Worm (Caenorhabditis elegans) whole organism, early embryonic: ENCODE measurements around the gene W07G4.2.

ENCODE experiments used
- B0310.2 ChIP-seq: sonication (generic microtip); optimal IDR thresholded peaks from 2 replicates; lab custom pipeline; 2016; ENCODE audit warnings: mild to moderate bottlenecking, missing genetic modification characterization, missing compliant biosample characterization
- F13C5.2 ChIP-seq: sonication (generic microtip); optimal IDR thresholded peaks from 2 replicates; lab custom pipeline; 2017; ENCODE audit warnings: mild to moderate bottlenecking, missing genetic modification characterization, inconsistent platforms, missing compliant biosample characterization
- aly-1 ChIP-seq: sonication (generic microtip); optimal IDR thresholded peaks from 2 replicates; lab custom pipeline; 2016; ENCODE audit warnings: missing genetic modification characterization, missing compliant biosample characterization
- ama-1 ChIP-seq: fragments of 150-350 bp; optimal IDR thresholded peaks from 2 replicates; lab custom pipeline; 2014
- ceh-36 ChIP-seq: sonication (generic microtip); optimal IDR thresholded peaks from 2 replicates; lab custom pipeline; 2016; ENCODE audit warnings: missing genetic modification characterization, inconsistent platforms, missing compliant biosample characterization
- ets-7 ChIP-seq: sonication (generic microtip); optimal IDR thresholded peaks from 2 replicates; lab custom pipeline; 2016; ENCODE audit warnings: missing genotype, missing genetic modification characterization, missing compliant biosample characterization
- flt-1 ChIP-seq: fragments of 200-800 bp; sonication (Bioruptor generic); IDR thresholded peaks from 2 replicates; pipeline ENCODE4 v1.3.6; 2022; ENCODE audit warnings: missing genetic modification characterization, missing compliant biosample characterization
- pes-1 ChIP-seq: fragments of 200-800 bp; sonication (Bioruptor generic); IDR thresholded peaks from 2 replicates; pipeline ENCODE4 v1.3.6; 2022; ENCODE audit warnings: missing genetic modification reagents, missing genetic modification characterization, missing compliant biosample characterization
- tbx-11 ChIP-seq: fragments of 200-800 bp; sonication (Bioruptor generic); IDR thresholded peaks from 2 replicates; pipeline ENCODE4 v1.3.6; 2022; ENCODE audit warnings: missing genetic modification characterization, missing compliant biosample characterization
- tbx-37 ChIP-seq: fragments of 200-800 bp; sonication (Bioruptor generic); conservative IDR thresholded peaks from 2 replicates; pipeline ENCODE4 v1.3.6; 2022; ENCODE audit warnings: missing genetic modification reagents, missing genetic modification characterization, missing compliant biosample characterization
- tra-4 ChIP-seq: sonication (generic microtip); optimal IDR thresholded peaks from 2 replicates; lab custom pipeline; 2017; ENCODE audit warnings: missing genetic modification characterization, missing compliant biosample characterization

- TF ChIP-seq ama-1 (lab: Kevin White, UChicago): no peak
- TF ChIP-seq aly-1 (tag; lab: Kevin White, UChicago): no peak
- no peak for TF ChIP-seq F13C5.2 (tag; lab: Kevin White, UChicago)
- TF ChIP-seq B0310.2: no peak
- no peak for TF ChIP-seq pes-1 (GFP tag; lab: Robert Waterston, UW)
- TF ChIP-seq ceh-36: no peak
- TF ChIP-seq ets-7 (tag; lab: Kevin White, UChicago): no peak
- no peak for TF ChIP-seq tbx-11 (GFP tag; lab: Robert Waterston, UW)
- TF ChIP-seq flt-1 (GFP tag; lab: Robert Waterston, UW): no peak
- TF ChIP-seq tra-4 (tag; lab: Kevin White, UChicago): no peak
- TF ChIP-seq tbx-37 (GFP tag; lab: Robert Waterston, UW): no peak
Observed at ce11 chrV:13071052-13071451, 34.7 kb upstream of the W07G4.2 start, which contains the start of gene C34B4.3.
